Fruit fly (Drosophila melanogaster) S2 (cell line): Measurements from ENCODE around the gene Dlc90F.
A peak's percentile ranks its signal among the peaks of the same experiment; 100 is the strongest.

Experiments
- CG8478 ChIP-seq: fragments of >200 bp; optimal IDR thresholded peaks from 2 replicates; lab custom pipeline; 2018
- CTCF ChIP-seq, 2 experiments: fragments of >200 bp; optimal IDR thresholded peaks; 2 replicates each; lab custom pipeline; 2018

Dlc90F gene

DNA sequence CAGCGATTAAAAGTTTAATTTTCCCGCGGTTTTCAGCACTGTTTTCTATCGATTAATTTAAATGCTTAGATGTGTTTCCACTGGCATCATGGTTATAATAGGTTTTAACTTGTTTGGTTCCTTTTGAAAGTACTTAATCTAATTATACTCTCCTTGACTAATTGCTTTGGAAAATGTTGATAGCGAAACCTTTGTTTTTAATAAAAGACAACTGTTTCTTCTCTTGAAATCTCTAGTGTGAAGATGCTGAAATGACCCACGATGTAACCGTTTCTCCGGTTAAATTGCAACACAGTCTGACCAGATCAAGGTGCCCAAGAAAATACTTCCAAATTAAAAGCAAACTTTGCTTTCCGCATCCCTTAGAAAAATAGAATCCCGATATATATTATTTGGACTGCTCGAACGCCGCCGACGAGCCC, at the start of gene Dlc90F:
Gene Dlc90F, plus strand, starts transcription at position 330 of the 422 bp plus-strand sequence.
- TF ChIP-seq CG8478 (lab: Kevin White, UChicago), result no peak
- TF ChIP-seq CTCF (optimal IDR thresholded peaks at IDR 0.05; lab: Kevin White, UChicago), result no peak

DNA sequence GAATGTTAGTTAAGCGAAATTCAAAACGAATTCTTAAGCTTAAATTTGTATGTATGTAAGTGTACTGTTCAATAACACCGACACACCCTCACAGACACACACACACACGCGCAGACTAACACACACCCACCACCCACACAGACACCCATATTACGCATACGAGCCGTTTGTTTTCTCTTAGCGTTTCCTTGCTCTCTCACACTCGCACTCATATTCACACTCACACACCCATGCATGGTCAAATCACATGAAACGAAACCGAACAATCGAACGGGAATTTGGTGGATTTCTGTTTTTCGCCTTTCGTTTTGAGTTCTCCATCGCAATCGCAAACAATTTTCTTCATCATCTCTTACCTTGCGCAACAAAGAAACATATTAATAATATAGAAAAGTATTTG, 49.8 kb upstream of the Dlc90F start:
- no peak for TF ChIP-seq CG8478 (lab: Kevin White, UChicago)
- no peak for TF ChIP-seq CTCF (optimal IDR thresholded peaks at IDR 0.05; lab: Kevin White, UChicago)

dm6 chr3R:18250815-18251214, 48.2 kb upstream of the Dlc90F start, which contains the start of gene CG18598:
Gene CG18598, plus strand, starts transcription at chr3R:18251115.
- TF ChIP-seq CTCF (optimal IDR thresholded peaks at IDR 0.05; lab: Kevin White, UChicago) (no peak), CG8478 (lab: Kevin White, UChicago) (no peak)

DNA sequence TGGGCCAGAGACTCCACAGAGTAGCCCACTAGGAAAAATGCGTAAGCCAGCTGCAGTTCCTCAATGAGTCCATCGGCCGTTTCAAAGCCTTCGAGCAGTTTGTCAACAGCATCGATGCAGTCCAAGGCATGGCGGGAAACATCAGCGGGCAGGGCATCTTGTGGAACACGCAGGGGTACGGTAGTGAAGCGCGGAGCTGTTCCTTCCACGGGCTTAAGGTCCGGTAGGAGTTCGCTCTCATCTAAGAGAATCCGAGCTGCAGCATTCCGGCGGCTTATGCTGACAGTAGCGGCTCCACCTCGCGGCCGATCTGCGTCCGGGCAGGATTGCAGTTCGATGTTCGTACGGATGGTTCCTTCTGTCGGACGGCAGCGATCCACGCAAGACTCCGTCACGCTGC, 47.2 kb upstream of the Dlc90F start:
- TF ChIP-seq CG8478 (lab: Kevin White, UChicago), result no peak
- TF ChIP-seq CTCF (optimal IDR thresholded peaks at IDR 0.05; lab: Kevin White, UChicago), result no peak

DNA sequence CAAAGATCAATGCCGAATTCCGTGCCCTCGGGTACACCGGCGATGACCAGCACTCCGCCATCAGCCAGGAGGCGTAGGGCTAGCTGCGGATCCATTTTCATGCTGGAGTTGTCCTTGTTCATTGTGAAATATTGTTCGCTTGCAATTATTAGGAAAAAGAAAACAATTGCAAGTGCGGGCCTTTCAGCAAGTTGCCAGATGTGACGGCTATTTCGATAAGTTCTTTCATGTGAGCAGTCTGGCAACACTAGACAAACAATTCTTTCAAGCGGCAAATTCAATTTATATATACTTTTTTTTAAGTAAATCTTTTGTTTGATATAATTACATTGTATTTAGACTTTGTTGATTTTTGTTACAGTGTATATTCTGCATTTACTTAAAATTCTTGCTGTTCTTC, 46.5 kb upstream of the Dlc90F start, which contains the start of gene CG12320:
Gene CG12320, minus strand, starts transcription at position 157 of the 400 bp plus-strand sequence.
- TF ChIP-seq CTCF (optimal IDR thresholded peaks at IDR 0.05; lab: Kevin White, UChicago) (peak in 1 of 2 experiments; percentile 8), CG8478 (lab: Kevin White, UChicago) (no peak)

- TF ChIP-seq CTCF (optimal IDR thresholded peaks at IDR 0.05; lab: Kevin White, UChicago), result peak; percentile 1 to 28
- no peak for TF ChIP-seq CG8478 (lab: Kevin White, UChicago)
Measured at dm6 chr3R:18255281-18255680, 43.7 kb upstream of the Dlc90F start, which contains the start of the genes Ada2a, Polr2D, Tgs1 and moi. Gene Ada2a, minus strand, starts transcription at chr3R:18255487. Gene Polr2D, minus strand, starts transcription at chr3R:18255487. Gene Tgs1, plus strand, starts transcription at chr3R:18255530. Gene moi, plus strand, starts transcription at chr3R:18255530.

- TF ChIP-seq CTCF (optimal IDR thresholded peaks at IDR 0.05; lab: Kevin White, UChicago) (no peak), CG8478 (lab: Kevin White, UChicago) (no peak)
Measured at dm6 chr3R:18260016-18260415, 39.0 kb upstream of the Dlc90F start.

dm6 chr3R:18261602-18262001, 37.4 kb upstream of the Dlc90F start:
- TF ChIP-seq CG8478 (lab: Kevin White, UChicago) (no peak), CTCF (optimal IDR thresholded peaks at IDR 0.05; lab: Kevin White, UChicago) (no peak)

- no peak for TF ChIP-seq CTCF (optimal IDR thresholded peaks at IDR 0.05; lab: Kevin White, UChicago)
- no peak for TF ChIP-seq CG8478 (lab: Kevin White, UChicago)
Measured at dm6 chr3R:18265275-18265674, 33.8 kb upstream of the Dlc90F start.

DNA sequence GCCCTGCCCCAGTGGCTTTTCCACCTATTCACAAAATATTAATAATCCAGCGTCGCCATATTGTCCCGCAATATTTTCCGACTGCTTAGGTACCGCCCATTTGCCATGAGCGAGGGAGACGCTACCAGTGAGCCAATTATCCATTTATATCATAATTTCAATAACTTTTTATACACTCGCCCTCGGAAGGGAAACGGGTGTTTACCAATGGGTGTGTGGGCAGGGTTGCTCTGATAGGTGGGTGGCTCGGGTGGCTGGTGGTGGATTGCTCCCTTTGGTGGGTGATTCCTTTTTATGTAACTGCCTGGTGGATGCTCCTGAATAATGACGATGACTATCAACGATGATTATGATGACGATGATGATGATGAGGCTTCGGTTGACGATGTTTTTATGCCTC, 32.4 kb upstream of the Dlc90F start:
- TF ChIP-seq CG8478 (lab: Kevin White, UChicago) (no peak), CTCF (optimal IDR thresholded peaks at IDR 0.05; lab: Kevin White, UChicago) (no peak)

DNA sequence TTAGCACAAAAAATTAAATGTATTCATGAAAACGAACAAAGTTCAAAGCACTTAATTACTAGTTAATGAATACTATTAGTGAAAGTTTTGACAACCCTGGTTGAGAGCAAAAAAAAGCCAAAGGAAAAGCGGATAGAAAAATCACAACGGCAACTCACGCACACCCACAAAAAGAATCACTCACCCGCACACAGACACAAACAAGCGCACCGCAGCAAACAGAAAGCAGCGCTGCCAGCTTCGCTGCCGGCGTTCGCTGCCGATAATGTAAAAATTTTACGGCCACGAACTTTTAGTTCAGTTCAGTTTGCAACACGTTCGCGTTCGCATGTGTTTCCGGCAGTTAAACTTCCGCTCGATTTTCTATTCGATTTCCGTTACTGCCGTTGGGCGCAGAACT, 31.5 kb upstream of the Dlc90F start, which contains the start of gene CG18599:
Gene CG18599, plus strand, starts transcription at position 301 of the 400 bp plus-strand sequence.
- TF ChIP-seq CTCF (optimal IDR thresholded peaks at IDR 0.05; lab: Kevin White, UChicago) (no peak), CG8478 (lab: Kevin White, UChicago) (no peak)

DNA sequence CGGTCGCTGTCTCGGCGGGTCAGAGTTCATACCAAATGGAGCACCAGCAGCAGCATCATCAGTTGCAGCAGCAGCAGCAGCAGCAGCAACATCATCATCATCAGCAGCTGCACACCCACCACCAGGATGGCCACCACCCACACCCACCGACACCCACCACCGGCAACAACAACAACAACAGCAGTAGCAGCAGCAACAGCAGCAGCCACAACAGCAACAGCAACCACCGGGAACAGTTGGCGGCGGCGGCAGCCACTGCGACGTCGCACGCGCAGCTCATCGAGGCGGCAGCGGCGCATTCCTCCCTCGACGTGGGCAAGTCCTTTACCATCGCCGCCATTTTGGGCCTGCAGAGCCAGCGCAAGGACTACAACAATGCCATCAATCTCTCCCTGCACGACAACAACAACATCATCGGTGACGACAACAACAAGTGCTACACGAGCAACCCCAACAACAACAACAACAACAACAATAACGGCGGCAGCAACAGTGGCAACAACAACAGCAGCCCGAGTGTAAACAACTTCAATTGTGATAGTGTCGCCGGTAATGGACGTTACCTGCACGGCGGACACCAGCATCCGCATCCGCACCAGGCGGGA, 29.2 kb upstream of the Dlc90F start:
- TF ChIP-seq CTCF (optimal IDR thresholded peaks at IDR 0.05; lab: Kevin White, UChicago), result no peak
- TF ChIP-seq CG8478 (lab: Kevin White, UChicago), result no peak

dm6 chr3R:18274328-18275098, 24.5 kb upstream of the Dlc90F start, which contains the start of the genes Vps39 and eIF1A:
Gene Vps39, minus strand, starts transcription at chr3R:18274446.
Gene eIF1A, plus strand, starts transcription at chr3R:18274665.
- TF ChIP-seq CG8478 (lab: Kevin White, UChicago) (no peak), CTCF (optimal IDR thresholded peaks at IDR 0.05; lab: Kevin White, UChicago) (no peak)

dm6 chr3R:18275113-18275782, 23.8 kb upstream of the Dlc90F start:
- TF ChIP-seq CG8478 (lab: Kevin White, UChicago) (no peak), CTCF (optimal IDR thresholded peaks at IDR 0.05; lab: Kevin White, UChicago) (no peak)
